Fruit fly (Drosophila melanogaster) whole organism, wandering third instar larva: ENCODE results near the gene CG3638.

ENCODE experiments used
- Abd-B ChIP-seq: fragments of >200 bp; optimal IDR thresholded peaks from 2 replicates; lab custom pipeline; 2017; ENCODE audit warnings: missing biosample characterization, missing genetic modification characterization
- CG32264 ChIP-seq: fragments of 200-800 bp; sonication (Bioruptor generic); optimal IDR thresholded peaks from 2 replicates; lab custom pipeline; 2016; ENCODE audit warnings: missing biosample characterization, missing genetic modification characterization
- CG9705 ChIP-seq: fragments of 200-800 bp; sonication (Bioruptor generic); optimal IDR thresholded peaks from 2 replicates; lab custom pipeline; 2018; ENCODE audit warnings: missing biosample characterization, mild to moderate bottlenecking, missing genetic modification characterization
- CrebA ChIP-seq: fragments of 200-800 bp; sonication (Bioruptor generic); optimal IDR thresholded peaks from 2 replicates; lab custom pipeline; 2016; ENCODE audit warnings: missing biosample characterization, mild to moderate bottlenecking, missing genetic modification characterization, borderline replicate concordance
- Dfd ChIP-seq: fragments of >200 bp; optimal IDR thresholded peaks from 2 replicates; lab custom pipeline; 2017; ENCODE audit warnings: missing biosample characterization, missing genetic modification characterization
- Dif ChIP-seq: fragments of 200-275, 200-300 bp; sonication (Bioruptor generic); optimal IDR thresholded peaks from 2 replicates; lab custom pipeline; 2018; ENCODE audit warnings: missing biosample characterization, missing genetic modification characterization; ENCODE audit not compliant: partially characterized antibody
- GATAd ChIP-seq: sonication (Bioruptor generic); optimal IDR thresholded peaks from 2 replicates; lab custom pipeline; 2016; ENCODE audit warnings: missing biosample characterization, missing genetic modification characterization
- HLH106 ChIP-seq: fragments of 200-800 bp; optimal IDR thresholded peaks from 3 replicates; lab custom pipeline; 2019; ENCODE audit warnings: missing biosample characterization, mild to moderate bottlenecking, missing genetic modification characterization, moderate library complexity
- Hnf4 ChIP-seq: fragments of 200-800 bp; sonication (Bioruptor generic); optimal IDR thresholded peaks from 2 replicates; lab custom pipeline; 2016; ENCODE audit warnings: missing biosample characterization, mild to moderate bottlenecking, missing genetic modification characterization
- Hr78 ChIP-seq: fragments of >200 bp; optimal IDR thresholded peaks from 2 replicates; lab custom pipeline; 2017; ENCODE audit warnings: missing biosample characterization, missing genetic modification characterization
- Hr83 ChIP-seq: fragments of 200-300 bp; sonication (Bioruptor generic); optimal IDR thresholded peaks from 2 replicates; lab custom pipeline; 2016; ENCODE audit warnings: missing biosample characterization, mild to moderate bottlenecking, missing genetic modification characterization, moderate library complexity; ENCODE audit not compliant: poor library complexity, severe bottlenecking
- Mio ChIP-seq: sonication (Bioruptor generic); optimal IDR thresholded peaks from 2 replicates; lab custom pipeline; 2016; ENCODE audit warnings: missing biosample characterization, missing genetic modification characterization
- Myc ChIP-seq: fragments of >200 bp; optimal IDR thresholded peaks from 2 replicates; lab custom pipeline; 2017
- N ChIP-seq: fragments of >200 bp; optimal IDR thresholded peaks from 2 replicates; lab custom pipeline; 2018; ENCODE audit warnings: missing biosample characterization, missing external identifiers, missing genetic modification characterization
- Rel ChIP-seq, 2 experiments: fragments of 200-800 bp; sonication (Bioruptor generic) in 1 of 2; optimal IDR thresholded peaks; 2 replicates in 1 of 2; 3 replicates in 1 of 2; lab custom pipeline; 2016 to 2019; ENCODE audit warnings: mild to moderate bottlenecking in 2 of 2, missing biosample characterization in 2 of 2, missing genetic modification characterization in 2 of 2, moderate library complexity in 1 of 2
- Sp1 ChIP-seq: fragments of 200-800 bp; sonication (Bioruptor generic); optimal IDR thresholded peaks from 3 replicates; lab custom pipeline; 2019; ENCODE audit warnings: missing biosample characterization, mild to moderate bottlenecking, missing genetic modification characterization, moderate library complexity
- br ChIP-seq: fragments of 200-800 bp; sonication (Bioruptor generic); optimal IDR thresholded peaks from 2 replicates; lab custom pipeline; 2016; ENCODE audit warnings: missing biosample characterization, missing genetic modification characterization
- brk ChIP-seq: fragments of 200-800 bp; sonication (Bioruptor generic); optimal IDR thresholded peaks from 2 replicates; lab custom pipeline; 2016; ENCODE audit warnings: missing biosample characterization, mild to moderate bottlenecking, missing genetic modification characterization
- dl ChIP-seq, 2 experiments: fragments of 175-275, 200-275 bp in 1 of 2; fragments of 200-275 bp in 1 of 2; sonication (Bioruptor generic); optimal IDR thresholded peaks; lab custom pipeline; 2018; ENCODE audit warnings: mild to moderate bottlenecking in 2 of 2, missing biosample characterization in 2 of 2, missing genetic modification characterization in 2 of 2, moderate library complexity in 2 of 2; ENCODE audit not compliant: partially characterized antibody in 2 of 2, insufficient read depth in 1 of 2
- dmrt93B ChIP-seq: fragments of 200-800 bp; sonication (Bioruptor generic); optimal IDR thresholded peaks from 2 replicates; lab custom pipeline; 2018; ENCODE audit warnings: missing biosample characterization, mild to moderate bottlenecking, missing genetic modification characterization
- dsf ChIP-seq: sonication (Bioruptor generic); optimal IDR thresholded peaks from 2 replicates; lab custom pipeline; 2016; ENCODE audit warnings: missing biosample characterization, missing genetic modification characterization, borderline replicate concordance
- ey ChIP-seq: fragments of 200-800 bp; sonication (Bioruptor generic); optimal IDR thresholded peaks from 2 replicates; lab custom pipeline; 2016; ENCODE audit warnings: missing biosample characterization, missing genetic modification characterization
- foxo ChIP-seq, 2 experiments: fragments of 200-800 bp; sonication (Bioruptor generic); optimal IDR thresholded peaks; 2 replicates in 1 of 2; 3 replicates in 1 of 2; lab custom pipeline; 2016 to 2017; ENCODE audit warnings: missing biosample characterization in 2 of 2, missing genetic modification characterization in 2 of 2
- fru ChIP-seq: fragments of 200-800 bp; sonication (Bioruptor generic); optimal IDR thresholded peaks from 3 replicates; lab custom pipeline; 2016; ENCODE audit warnings: missing biosample characterization, mild to moderate bottlenecking, missing genetic modification characterization
- h ChIP-seq: fragments of 200-800 bp; sonication (Bioruptor generic); optimal IDR thresholded peaks from 3 replicates; lab custom pipeline; 2016; ENCODE audit warnings: missing biosample characterization, mild to moderate bottlenecking, missing genetic modification characterization
- jim ChIP-seq: fragments of 175-275, 200-325 bp; sonication (Bioruptor generic); optimal IDR thresholded peaks from 2 replicates; lab custom pipeline; 2016; ENCODE audit warnings: missing biosample characterization, mild to moderate bottlenecking, missing genetic modification characterization
- lola ChIP-seq: fragments of >200 bp; optimal IDR thresholded peaks from 2 replicates; lab custom pipeline; 2017; ENCODE audit warnings: missing biosample characterization, missing genetic modification characterization
- pan ChIP-seq: fragments of >200 bp; optimal IDR thresholded peaks from 2 replicates; lab custom pipeline; 2017
- psq ChIP-seq: fragments of 200-800 bp; sonication (Bioruptor generic); optimal IDR thresholded peaks from 3 replicates; lab custom pipeline; 2017; ENCODE audit warnings: missing biosample characterization, mild to moderate bottlenecking, missing genetic modification characterization, moderate library complexity
- rgr ChIP-seq: fragments of 200-800 bp; sonication (Bioruptor generic); optimal IDR thresholded peaks from 3 replicates; lab custom pipeline; 2016; ENCODE audit warnings: missing biosample characterization, mild to moderate bottlenecking, missing genetic modification characterization
- sage ChIP-seq: fragments of 200-800 bp; sonication (Bioruptor generic); optimal IDR thresholded peaks from 2 replicates; lab custom pipeline; 2016; ENCODE audit warnings: missing biosample characterization, mild to moderate bottlenecking, missing genetic modification characterization
- sv ChIP-seq: fragments of 200-800 bp; sonication (Bioruptor generic); optimal IDR thresholded peaks from 3 replicates; lab custom pipeline; 2016; ENCODE audit warnings: missing biosample characterization, missing genetic modification characterization
- tai ChIP-seq: sonication (Bioruptor generic); optimal IDR thresholded peaks from 2 replicates; lab custom pipeline; 2016; ENCODE audit warnings: missing biosample characterization, missing genetic modification characterization
- usp ChIP-seq: fragments of >200 bp; optimal IDR thresholded peaks from 2 replicates; lab custom pipeline; 2017; ENCODE audit warnings: missing biosample characterization, missing genetic modification characterization
- woc ChIP-seq: sonication (Bioruptor generic); optimal IDR thresholded peaks from 2 replicates; lab custom pipeline; 2016; ENCODE audit warnings: missing biosample characterization, mild to moderate bottlenecking, missing genetic modification characterization

The CG3638 gene

dm6 chrX:1197862-1198261 is 38.6 kb downstream of the CG3638 start:
- TF ChIP-seq woc (GFP tag; lab: Kevin White, UChicago): no peak
- TF ChIP-seq Myc (lab: Kevin White, UChicago): no peak
- TF ChIP-seq CrebA (GFP tag; lab: Kevin White, UChicago): no peak
- TF ChIP-seq HLH106: no peak
- TF ChIP-seq Hr78 (GFP tag; lab: Kevin White, UChicago): no peak
- no peak for TF ChIP-seq Hnf4 (GFP tag; lab: Kevin White, UChicago)
- no peak for TF ChIP-seq CG9705 (GFP tag; lab: Kevin White, UChicago)
- no peak for TF ChIP-seq Dfd (GFP tag; lab: Kevin White, UChicago)
- no peak for TF ChIP-seq ey (GFP tag; lab: Kevin White, UChicago)

dm6 chrX:1191008-1191407 is 45.5 kb downstream of the CG3638 start, which contains the start of gene CG11380:
TSS of gene CG11380 (plus strand) at chrX:1191308.
- TF ChIP-seq br (no peak), HLH106 (no peak), sv (GFP tag; lab: Kevin White, UChicago) (no peak), dl (GFP tag; optimal IDR thresholded peaks at IDR 0.05; lab: Kevin White, UChicago; ENCODE audit: insufficient read depth in 1 of 2, partially characterized antibody in 2 of 2) (no peak), brk (GFP tag; lab: Kevin White, UChicago) (no peak), CG32264 (GFP tag; lab: Kevin White, UChicago) (no peak), Dif (GFP tag; lab: Kevin White, UChicago) (no peak), Hnf4 (GFP tag; lab: Kevin White, UChicago) (no peak), sage (GFP tag; lab: Kevin White, UChicago) (no peak), jim (GFP tag; lab: Kevin White, UChicago) (no peak), dmrt93B (GFP tag; lab: Kevin White, UChicago) (no peak), CrebA (GFP tag; lab: Kevin White, UChicago) (no peak), foxo (GFP tag; optimal IDR thresholded peaks at IDR 0.05; lab: Kevin White, UChicago) (no peak), GATAd (no peak), dsf (GFP tag; lab: Kevin White, UChicago) (no peak), Hr83 (GFP tag; lab: Kevin White, UChicago) (no peak), Hr78 (GFP tag; lab: Kevin White, UChicago) (no peak), rgr (GFP tag; lab: Kevin White, UChicago) (no peak)

dm6 chrX:1184478-1184877 is 52.0 kb downstream of the CG3638 start, which contains the start of gene CG14626:
TSS of gene CG14626 (plus strand) at chrX:1184778.
- TF ChIP-seq Dfd (GFP tag; lab: Kevin White, UChicago) (no peak), Hnf4 (GFP tag; lab: Kevin White, UChicago) (no peak), br (no peak), woc (GFP tag; lab: Kevin White, UChicago) (no peak), CG9705 (GFP tag; lab: Kevin White, UChicago) (no peak), Mio (GFP tag; lab: Kevin White, UChicago) (no peak), Sp1 (no peak), Myc (lab: Kevin White, UChicago) (no peak), dmrt93B (GFP tag; lab: Kevin White, UChicago) (no peak), N (no peak), dl (GFP tag; optimal IDR thresholded peaks at IDR 0.05; lab: Kevin White, UChicago; ENCODE audit: insufficient read depth in 1 of 2, partially characterized antibody in 2 of 2) (no peak), Hr78 (GFP tag; lab: Kevin White, UChicago) (no peak), sv (GFP tag; lab: Kevin White, UChicago) (no peak), usp (GFP tag; lab: Kevin White, UChicago) (no peak), brk (GFP tag; lab: Kevin White, UChicago) (no peak), psq (GFP tag; lab: Kevin White, UChicago) (no peak)

dm6 chrX:1183742-1184141 is 52.7 kb downstream of the CG3638 start:
- no peak for TF ChIP-seq CG32264 (GFP tag; lab: Kevin White, UChicago)
- no peak for TF ChIP-seq Hnf4 (GFP tag; lab: Kevin White, UChicago)
- no peak for TF ChIP-seq fru (GFP tag; lab: Kevin White, UChicago)
- TF ChIP-seq h (GFP tag; lab: Kevin White, UChicago): no peak
- TF ChIP-seq Mio (GFP tag; lab: Kevin White, UChicago): no peak
- no peak for TF ChIP-seq brk (GFP tag; lab: Kevin White, UChicago)
- TF ChIP-seq CrebA (GFP tag; lab: Kevin White, UChicago): no peak
- TF ChIP-seq Hr83 (GFP tag; lab: Kevin White, UChicago): no peak
- no peak for TF ChIP-seq pan
- TF ChIP-seq lola: no peak
- no peak for TF ChIP-seq HLH106
- no peak for TF ChIP-seq foxo (GFP tag; optimal IDR thresholded peaks at IDR 0.05; lab: Kevin White, UChicago)
- TF ChIP-seq psq (GFP tag; lab: Kevin White, UChicago): no peak
- no peak for TF ChIP-seq Dfd (GFP tag; lab: Kevin White, UChicago)
- no peak for TF ChIP-seq Abd-B (GFP tag; lab: Kevin White, UChicago)
- no peak for TF ChIP-seq rgr (GFP tag; lab: Kevin White, UChicago)
- no peak for TF ChIP-seq tai (GFP tag; lab: Kevin White, UChicago)
- TF ChIP-seq Sp1: no peak
- TF ChIP-seq Rel (GFP tag; optimal IDR thresholded peaks at IDR 0.05; lab: Kevin White, UChicago): no peak
- no peak for TF ChIP-seq Rel (tag; optimal IDR thresholded peaks at IDR 0.05; lab: Kevin White, UChicago)
- TF ChIP-seq, all 38 proteins: peak for 0
